Fruit fly (Drosophila melanogaster): Measurements from ENCODE around the gene CG18789.

CG18789 gene

dm6 chr2L:11973145-11973738, 22.0 kb downstream of the CG18789 start:
- TF ChIP-seq gcm (GFP tag; optimal IDR thresholded peaks at IDR 0.05): peak; percentile 77
- peak; percentile 44 for TF ChIP-seq sens (GFP tag)
- TF ChIP-seq Dip2 (GFP tag; IDR thresholded peaks at IDR 0.05): no peak
- TF ChIP-seq trem (tag; optimal IDR thresholded peaks at IDR 0.05): no peak
- no peak for TF ChIP-seq hth (optimal IDR thresholded peaks at IDR 0.05)
- TF ChIP-seq CG13894 (tag; optimal IDR thresholded peaks at IDR 0.05): peak; percentile 54
- TF ChIP-seq CG4360 (GFP tag; IDR thresholded peaks at IDR 0.05): peak; percentile 85
- 0 out of 4 replicates have a peak, but pooled peaks have one; percentile 19 for TF ChIP-seq chinmo (GFP tag; IDR thresholded peaks at IDR 0.05; ENCODE audit: partially characterized antibody)
- TF ChIP-seq pros (GFP tag; optimal IDR thresholded peaks at IDR 0.05): peak; percentile 11
- TF ChIP-seq odd (GFP tag; optimal IDR thresholded peaks at IDR 0.05): peak; percentile 23
- TF ChIP-seq CG12659 (GFP tag; optimal IDR thresholded peaks at IDR 0.05): no peak
- peak; percentile 41; the same call in 1 of the 2 replicates for TF ChIP-seq CG31224 (GFP tag; IDR thresholded peaks at IDR 0.05)
- no peak for TF ChIP-seq sna (GFP tag; IDR thresholded peaks at IDR 0.05; ENCODE audit: partially characterized antibody)
- no peak for TF ChIP-seq Taf1 (GFP tag; IDR thresholded peaks at IDR 0.05)
- no peak for TF ChIP-seq GATAe (GFP tag; conservative IDR thresholded peaks at IDR 0.05)
- TF ChIP-seq CG2199 (GFP tag; IDR thresholded peaks at IDR 0.05): peak; percentile 91
- TF ChIP-seq B-H2 (GFP tag; optimal IDR thresholded peaks at IDR 0.05): peak; percentile 5
- peak; percentile 31 for TF ChIP-seq cad (GFP tag; optimal IDR thresholded peaks at IDR 0.05)
- no peak for TF ChIP-seq CG15073 (GFP tag; optimal IDR thresholded peaks at IDR 0.05)
- TF ChIP-seq pfk (GFP tag; optimal IDR thresholded peaks at IDR 0.05): no peak
- no peak for TF ChIP-seq Lpt (GFP tag; optimal IDR thresholded peaks at IDR 0.05)
- peak; percentile 6 for TF ChIP-seq Kr (GFP tag; optimal IDR thresholded peaks at IDR 0.05)
- peak; percentile 9 for TF ChIP-seq cg (GFP tag; optimal IDR thresholded peaks at IDR 0.05)
- no peak for TF ChIP-seq CG11504 (tag; optimal IDR thresholded peaks at IDR 0.05)
- TF ChIP-seq grn (GFP tag; optimal IDR thresholded peaks at IDR 0.05): peak; percentile 34

- TF ChIP-seq mam (GFP tag; optimal IDR thresholded peaks at IDR 0.05) (no peak), CG9609 (GFP tag; optimal IDR thresholded peaks at IDR 0.05) (no peak), dmrt99B (tag; optimal IDR thresholded peaks at IDR 0.05) (peak; percentile 8), CG17186 (GFP tag; optimal IDR thresholded peaks at IDR 0.05) (no peak), yki (optimal IDR thresholded peaks at IDR 0.05) (peak; percentile 49), CG13624 (GFP tag; optimal IDR thresholded peaks at IDR 0.05) (peak; percentile 45), bsh (GFP tag; optimal IDR thresholded peaks at IDR 0.05) (no peak), CG13424 (tag; optimal IDR thresholded peaks at IDR 0.05) (peak; percentile 0), Hr51 (GFP tag; optimal IDR thresholded peaks at IDR 0.05) (peak in 1 of 2 experiments; percentile 43), CG4854 (GFP tag; optimal IDR thresholded peaks at IDR 0.05) (no peak), ssp (GFP tag; IDR thresholded peaks at IDR 0.05) (no peak), CG5245 (GFP tag; optimal IDR thresholded peaks at IDR 0.05) (no peak), croc (GFP tag; conservative IDR thresholded peaks at IDR 0.05) (no peak), Dref (GFP tag; IDR thresholded peaks at IDR 0.05) (no peak), CG30431 (GFP tag; optimal IDR thresholded peaks at IDR 0.05) (no peak), ewg (GFP tag; optimal IDR thresholded peaks at IDR 0.05) (no peak), trem (tag; optimal IDR thresholded peaks at IDR 0.05) (no peak), CG7963 (GFP tag; IDR thresholded peaks at IDR 0.05; ENCODE audit: partially characterized antibody) (0 out of 3 replicates have a peak, but pooled peaks have one; percentile 36), sug (tag; optimal IDR thresholded peaks at IDR 0.05) (peak; percentile 39), Dbx (GFP tag; IDR thresholded peaks at IDR 0.05) (peak; percentile 54; the same call in 1 of the 3 replicates), cg (GFP tag; optimal IDR thresholded peaks at IDR 0.05) (peak; percentile 8), otp (GFP tag; IDR thresholded peaks at IDR 0.05) (no peak; the same call in 1 of the 3 replicates), sna (GFP tag; IDR thresholded peaks at IDR 0.05; ENCODE audit: partially characterized antibody) (0 out of 2 replicates have a peak, but pooled peaks have one; percentile 41), sd (tag; optimal IDR thresholded peaks at IDR 0.05) (peak; percentile 17), HLH54F (GFP tag; optimal IDR thresholded peaks at IDR 0.05) (no peak), gsb (GFP tag; IDR thresholded peaks at IDR 0.05) (no peak), toy (GFP tag; IDR thresholded peaks at IDR 0.05) (no peak), H2.0 (GFP tag; IDR thresholded peaks at IDR 0.05) (no peak)
These were observed 24.3 kb downstream of the CG18789 start for dm6 chr2L:11970853-11971397.
